Worm (Caenorhabditis elegans) whole organism, young adult: Measurements from ENCODE around the gene rpc-1.

Experiments used
- B0035.1 ChIP-seq: sonication (generic microtip); optimal IDR thresholded peaks from 2 replicates; lab custom pipeline; 2016; ENCODE audit warnings: missing genetic modification characterization, mild to moderate bottlenecking, missing compliant biosample characterization, missing genotype, missing genetic modification reagents
- F10E7.11 ChIP-seq: sonication (generic microtip); optimal IDR thresholded peaks from 2 replicates; lab custom pipeline; 2017; ENCODE audit warnings: mild to moderate bottlenecking, missing genetic modification characterization, moderate library complexity, missing compliant biosample characterization
- F37B4.10 ChIP-seq: fragments of 200-800 bp; sonication (Bioruptor generic); IDR thresholded peaks from 2 replicates; pipeline ENCODE4 v1.3.6; 2022; ENCODE audit warnings: missing genetic modification characterization, missing compliant biosample characterization
- K12H6.12 ChIP-seq: fragments of 200-800 bp; sonication (Bioruptor generic); optimal IDR thresholded peaks from 2 replicates; lab custom pipeline; 2018; ENCODE audit warnings: mild to moderate bottlenecking, missing genetic modification characterization, missing compliant biosample characterization
- T07F8.4 ChIP-seq: sonication (generic microtip); optimal IDR thresholded peaks from 2 replicates; lab custom pipeline; 2016; ENCODE audit warnings: mild to moderate bottlenecking, missing genetic modification characterization, moderate library complexity, missing compliant biosample characterization
- atf-7 ChIP-seq: sonication (generic microtip); optimal IDR thresholded peaks from 2 replicates; lab custom pipeline; 2017; ENCODE audit warnings: mild to moderate bottlenecking, missing genetic modification characterization, missing compliant biosample characterization
- attf-3 ChIP-seq: fragments of 200-800 bp; sonication (Bioruptor generic); conservative IDR thresholded peaks from 2 replicates; pipeline ENCODE4 v1.3.6; 2022; ENCODE audit warnings: missing genetic modification reagents, missing genetic modification characterization, missing compliant biosample characterization
- bed-1 ChIP-seq: fragments of 200-800 bp; sonication (Bioruptor generic); IDR thresholded peaks from 2 replicates; pipeline ENCODE4 v1.3.6; 2022; ENCODE audit warnings: missing genetic modification reagents, missing genetic modification characterization, missing compliant biosample characterization
- bed-2 ChIP-seq: fragments of 200-800 bp; sonication (Bioruptor generic); IDR thresholded peaks from 2 replicates; pipeline ENCODE4 v1.3.6; 2022; ENCODE audit warnings: missing genetic modification reagents, missing genetic modification characterization, missing compliant biosample characterization
- ccch-3 ChIP-seq: fragments of 200-800 bp; sonication (Bioruptor generic); optimal IDR thresholded peaks from 2 replicates; lab custom pipeline; 2018; ENCODE audit warnings: mild to moderate bottlenecking, missing genetic modification characterization, missing compliant biosample characterization
- chd-7 ChIP-seq: sonication (generic microtip); optimal IDR thresholded peaks from 2 replicates; lab custom pipeline; 2016; ENCODE audit warnings: mild to moderate bottlenecking, missing genetic modification characterization, moderate library complexity, missing compliant biosample characterization
- die-1 ChIP-seq: sonication (generic microtip); optimal IDR thresholded peaks from 2 replicates; lab custom pipeline; 2016; ENCODE audit warnings: missing genotype, mild to moderate bottlenecking, missing genetic modification characterization, missing compliant biosample characterization
- dox-1 ChIP-seq: fragments of 200-800 bp; sonication (Bioruptor generic); IDR thresholded peaks from 2 replicates; pipeline ENCODE4 v1.3.6; 2022; ENCODE audit warnings: missing genetic modification reagents, missing genetic modification characterization, missing compliant biosample characterization
- efl-1 ChIP-seq: fragments of 150-350 bp; optimal IDR thresholded peaks from 2 replicates; lab custom pipeline; 2014; ENCODE audit warnings: missing biosample characterization, missing genetic modification reagents, missing genetic modification characterization
- egrh-3 ChIP-seq: fragments of 200-800 bp; sonication (Bioruptor generic); IDR thresholded peaks from 2 replicates; pipeline ENCODE4 v1.3.6; 2022; ENCODE audit warnings: missing genetic modification reagents, missing genetic modification characterization, missing compliant biosample characterization
- ets-4 ChIP-seq: fragments of 200-800 bp; sonication (Bioruptor generic); optimal IDR thresholded peaks from 2 replicates; lab custom pipeline; 2018; ENCODE audit warnings: mild to moderate bottlenecking, missing genetic modification characterization, missing compliant biosample characterization
- gei-17 ChIP-seq: fragments of 200-800 bp; sonication (Bioruptor generic); optimal IDR thresholded peaks from 2 replicates; lab custom pipeline; 2018; ENCODE audit warnings: mild to moderate bottlenecking, missing genetic modification characterization, missing compliant biosample characterization
- hlh-12 ChIP-seq: sonication (generic microtip); optimal IDR thresholded peaks from 2 replicates; lab custom pipeline; 2016; ENCODE audit warnings: missing genetic modification characterization, missing compliant biosample characterization
- hrde-1 ChIP-seq: sonication (generic microtip); optimal IDR thresholded peaks from 2 replicates; lab custom pipeline; 2016; ENCODE audit warnings: missing genetic modification characterization, mild to moderate bottlenecking, missing compliant biosample characterization, moderate library complexity, missing genotype, missing genetic modification reagents, borderline replicate concordance
- let-526 ChIP-seq: fragments of 200-800 bp; sonication (Bioruptor generic); IDR thresholded peaks from 2 replicates; pipeline ENCODE4 v1.3.6; 2022; ENCODE audit warnings: missing genetic modification reagents, missing genetic modification characterization, missing compliant biosample characterization
- madf-10 ChIP-seq: sonication (generic microtip); optimal IDR thresholded peaks from 2 replicates; lab custom pipeline; 2016; ENCODE audit warnings: mild to moderate bottlenecking, missing genetic modification characterization, missing compliant biosample characterization
- madf-8 ChIP-seq: fragments of 200-800 bp; sonication (Bioruptor generic); conservative IDR thresholded peaks from 2 replicates; pipeline ENCODE4 v1.3.6; 2022; ENCODE audit warnings: missing genetic modification reagents, missing genetic modification characterization, missing compliant biosample characterization
- mcd-1 ChIP-seq: fragments of 200-800 bp; sonication (Bioruptor generic); IDR thresholded peaks from 2 replicates; pipeline ENCODE4 v1.3.6; 2022; ENCODE audit warnings: missing genetic modification reagents, missing genetic modification characterization, missing compliant biosample characterization
- mes-4 ChIP-seq: sonication (generic microtip); optimal IDR thresholded peaks from 2 replicates; lab custom pipeline; 2016; ENCODE audit warnings: missing genotype, missing genetic modification characterization, missing compliant biosample characterization
- nfya-2 ChIP-seq: fragments of 200-800 bp; sonication (Bioruptor generic); IDR thresholded peaks from 2 replicates; pipeline ENCODE4 v1.3.6; 2022; ENCODE audit warnings: missing genetic modification reagents, missing genetic modification characterization, missing compliant biosample characterization
- rcor-1 ChIP-seq: fragments of 200-800 bp; sonication (Bioruptor generic); IDR thresholded peaks from 2 replicates; pipeline ENCODE4 v1.3.6; 2022; ENCODE audit warnings: missing genetic modification reagents, missing genetic modification characterization, missing compliant biosample characterization
- rpc-1 ChIP-seq, 2 experiments: fragments of 150-350 bp in 1 of 2; sonication (generic microtip) in 1 of 2; optimal IDR thresholded peaks; 2 replicates each; lab custom pipeline; 2014 to 2018; ENCODE audit warnings: missing biosample characterization in 1 of 2, missing genetic modification characterization in 1 of 2, missing genetic modification reagents in 1 of 2, missing genotype in 1 of 2
- sdz-38 ChIP-seq: sonication (generic microtip); optimal IDR thresholded peaks from 2 replicates; lab custom pipeline; 2016; ENCODE audit warnings: missing genotype, missing genetic modification characterization, missing compliant biosample characterization
- tbp1 ChIP-seq: fragments of 200-800 bp; sonication (Bioruptor generic); optimal IDR thresholded peaks from 2 replicates; lab custom pipeline; 2018; ENCODE audit warnings: mild to moderate bottlenecking, missing genetic modification characterization, missing compliant biosample characterization
- unc-62 ChIP-seq: fragments of 150-350 bp; optimal IDR thresholded peaks from 2 replicates; lab custom pipeline; 2014; ENCODE audit warnings: missing biosample characterization, missing genetic modification reagents, missing genetic modification characterization
- xnd-1 ChIP-seq: sonication (generic microtip); optimal IDR thresholded peaks from 2 replicates; lab custom pipeline; 2016; ENCODE audit warnings: missing genotype, missing genetic modification reagents, missing genetic modification characterization, missing compliant biosample characterization
- ztf-18 ChIP-seq: sonication (generic microtip); optimal IDR thresholded peaks from 2 replicates; lab custom pipeline; 2016; ENCODE audit warnings: missing genotype, mild to moderate bottlenecking, missing genetic modification characterization, missing compliant biosample characterization
- ztf-25 ChIP-seq: fragments of 200-800 bp; sonication (Bioruptor generic); IDR thresholded peaks from 2 replicates; pipeline ENCODE4 v1.3.6; 2022; ENCODE audit warnings: missing genetic modification reagents, missing genetic modification characterization, missing compliant biosample characterization
- ztf-6 ChIP-seq: fragments of 200-800 bp; sonication (Bioruptor generic); IDR thresholded peaks from 2 replicates; pipeline ENCODE4 v1.3.6; 2022; ENCODE audit warnings: missing genetic modification reagents, missing genetic modification characterization, missing compliant biosample characterization

Gene rpc-1

ce11 chrIV:7211313-7211712, 45.8 kb upstream of the rpc-1 start (continued):
- TF ChIP-seq let-526 (GFP tag; lab: Robert Waterston, UW) (no peak), efl-1 (peak; percentile 81), unc-62 (GFP tag; lab: Kevin White, UChicago) (no peak), chd-7 (no peak)

ce11 chrIV:7208961-7209360, 43.4 kb upstream of the rpc-1 start:
- TF ChIP-seq T07F8.4 (no peak), atf-7 (tag; lab: Kevin White, UChicago) (no peak), bed-1 (GFP tag; lab: Robert Waterston, UW) (no peak), ztf-25 (GFP tag; lab: Robert Waterston, UW) (no peak), xnd-1 (no peak), ccch-3 (no peak), attf-3 (GFP tag; lab: Robert Waterston, UW) (no peak), madf-10 (tag; lab: Kevin White, UChicago) (no peak), dox-1 (GFP tag; lab: Robert Waterston, UW) (no peak), ets-4 (GFP tag; lab: Kevin White, UChicago) (no peak)

- no peak for TF ChIP-seq hlh-12 (tag; lab: Kevin White, UChicago)
- no peak for TF ChIP-seq ztf-18 (tag; lab: Kevin White, UChicago)
- no peak for TF ChIP-seq tbp1 (GFP tag; lab: Kevin White, UChicago)
- TF ChIP-seq gei-17 (GFP tag; lab: Kevin White, UChicago) = no peak
- TF ChIP-seq mcd-1 (GFP tag; lab: Robert Waterston, UW) = no peak
- no peak for TF ChIP-seq mes-4 (tag; lab: Kevin White, UChicago)
- TF ChIP-seq bed-2 = no peak
- TF ChIP-seq atf-7 (tag; lab: Kevin White, UChicago) = no peak
- no peak for TF ChIP-seq egrh-3 (GFP tag; lab: Robert Waterston, UW)
- no peak for TF ChIP-seq let-526 (GFP tag; lab: Robert Waterston, UW)
- no peak for TF ChIP-seq F10E7.11 (tag; lab: Kevin White, UChicago)
- no peak for TF ChIP-seq rpc-1 (optimal IDR thresholded peaks at IDR 0.05; lab: Kevin White, UChicago)
- no peak for TF ChIP-seq rpc-1 (tag; optimal IDR thresholded peaks at IDR 0.05; lab: Kevin White, UChicago)
Observed at ce11 chrIV:7205969-7206368, 40.4 kb upstream of the rpc-1 start, which contains the start of gene kcc-1. kcc-1 (plus strand) TSS chrIV:7206269.

- no peak for TF ChIP-seq rcor-1 (GFP tag; lab: Robert Waterston, UW)
- TF ChIP-seq sdz-38 (tag; lab: Kevin White, UChicago) = no peak
- TF ChIP-seq madf-8 (GFP tag; lab: Robert Waterston, UW) = no peak
- no peak for TF ChIP-seq nfya-2 (GFP tag; lab: Robert Waterston, UW)
- no peak for TF ChIP-seq K12H6.12 (tag; lab: Kevin White, UChicago)
- TF ChIP-seq die-1 = no peak
Observed at ce11 chrIV:7203696-7204095, 38.1 kb upstream of the rpc-1 start, which contains the start of gene R13A1.3. R13A1.3 (plus strand) TSS chrIV:7203996.

- TF ChIP-seq hrde-1 (tag; lab: Kevin White, UChicago) (no peak), ztf-25 (GFP tag; lab: Robert Waterston, UW) (no peak), F37B4.10 (GFP tag; lab: Robert Waterston, UW) (no peak), ztf-6 (no peak), B0035.1 (tag; lab: Kevin White, UChicago) (no peak)
Observed at ce11 chrIV:7196853-7197252, 31.3 kb upstream of the rpc-1 start, which contains the start of gene unc-8. unc-8 (plus strand) TSS chrIV:7197153.
